Worm (Caenorhabditis elegans) whole organism, L1 larva: ENCODE data around the gene cni-1.

Experiments
- blmp-1 ChIP-seq: fragments of 150-350 bp; optimal IDR thresholded peaks from 2 replicates; lab custom pipeline; 2014; ENCODE audit warnings: missing biosample characterization, missing genetic modification characterization
- ceh-63 ChIP-seq: fragments of 200-800 bp; sonication (Bioruptor generic); optimal IDR thresholded peaks from 2 replicates; lab custom pipeline; 2018; ENCODE audit warnings: mild to moderate bottlenecking, missing genetic modification characterization, missing compliant biosample characterization
- efl-1 ChIP-seq, 4 experiments: fragments of 150-350 bp; optimal IDR thresholded peaks in 3 of 4; peaks in 1 of 4; 1 replicate in 1 of 4; 2 replicates in 3 of 4; lab custom pipeline; 2014; ENCODE audit warnings: missing biosample characterization in 2 of 4, missing genetic modification characterization in 2 of 4, missing genetic modification reagents in 2 of 4
- efl-3 ChIP-seq: fragments of 200-800 bp; sonication (Bioruptor generic); optimal IDR thresholded peaks from 2 replicates; lab custom pipeline; 2018; ENCODE audit warnings: mild to moderate bottlenecking, missing genetic modification characterization, missing compliant biosample characterization
- egl-27 ChIP-seq, 2 experiments: fragments of 150-350 bp in 1 of 2; sonication (generic microtip); optimal IDR thresholded peaks; 3 replicates each; lab custom pipeline; 2017 to 2018; ENCODE audit warnings: missing biosample characterization in 2 of 2, missing genetic modification characterization in 2 of 2, missing genetic modification reagents in 2 of 2
- elt-2 ChIP-seq: sonication (generic microtip); optimal IDR thresholded peaks from 2 replicates; lab custom pipeline; 2016; ENCODE audit warnings: missing genetic modification characterization, mild to moderate bottlenecking, inconsistent platforms, missing compliant biosample characterization, missing genetic modification reagents
- elt-3 ChIP-seq, 6 experiments: fragments of 150-350 bp in 1 of 6; sonication (generic microtip); optimal IDR thresholded peaks; 2 replicates each; lab custom pipeline; 2017 to 2018; ENCODE audit warnings: missing biosample characterization in 6 of 6, missing genetic modification characterization in 6 of 6, inconsistent platforms in 1 of 6
- ets-5 ChIP-seq: fragments of 200-800 bp; sonication (Bioruptor generic); IDR thresholded peaks from 2 replicates; pipeline ENCODE4 v1.3.6; 2022; ENCODE audit warnings: missing genetic modification characterization, missing compliant biosample characterization
- fkh-10 ChIP-seq: sonication (generic microtip); optimal IDR thresholded peaks from 2 replicates; lab custom pipeline; 2017; ENCODE audit warnings: missing biosample characterization, missing genetic modification reagents, missing genetic modification characterization
- fkh-8 ChIP-seq: sonication (generic microtip); optimal IDR thresholded peaks from 2 replicates; lab custom pipeline; 2016; ENCODE audit warnings: mild to moderate bottlenecking, missing genetic modification characterization, missing compliant biosample characterization
- fos-1 ChIP-seq: fragments of 150-350 bp; optimal IDR thresholded peaks from 2 replicates; lab custom pipeline; 2014; ENCODE audit warnings: missing biosample characterization, missing genetic modification characterization
- grh-1 ChIP-seq: fragments of 200-800 bp; sonication (Bioruptor generic); IDR thresholded peaks from 2 replicates; pipeline ENCODE4 v1.3.6; 2022; ENCODE audit warnings: missing genetic modification reagents, missing genetic modification characterization, missing compliant biosample characterization
- hlh-17 ChIP-seq: fragments of 200-800 bp; sonication (Bioruptor generic); optimal IDR thresholded peaks from 2 replicates; lab custom pipeline; 2018; ENCODE audit warnings: missing genetic modification characterization, mild to moderate bottlenecking, missing compliant biosample characterization, moderate library complexity, borderline replicate concordance
- jun-1 ChIP-seq: fragments of 150-350 bp; optimal IDR thresholded peaks from 2 replicates; lab custom pipeline; 2014; ENCODE audit warnings: missing biosample characterization, missing genetic modification reagents, missing genetic modification characterization
- lin-14 ChIP-seq: fragments of 200-800 bp; sonication (Bioruptor generic); optimal IDR thresholded peaks from 2 replicates; lab custom pipeline; 2018; ENCODE audit warnings: mild to moderate bottlenecking, missing genetic modification characterization, moderate library complexity, missing compliant biosample characterization
- lin-35 ChIP-seq, 2 experiments: fragments of 150-350 bp; optimal IDR thresholded peaks; 2 replicates each; lab custom pipeline; 2014; ENCODE audit warnings: missing biosample characterization in 2 of 2, missing genetic modification characterization in 2 of 2, missing genetic modification reagents in 2 of 2
- mab-9 ChIP-seq: fragments of 200-800 bp; sonication (Bioruptor generic); IDR thresholded peaks from 2 replicates; pipeline ENCODE4 v1.3.6; 2022; ENCODE audit warnings: missing genetic modification reagents, missing genetic modification characterization, missing compliant biosample characterization
- nhr-12 ChIP-seq: sonication (generic microtip); optimal IDR thresholded peaks from 2 replicates; lab custom pipeline; 2017; ENCODE audit warnings: missing biosample characterization, missing genetic modification characterization
- nhr-19 ChIP-seq: fragments of 200-800 bp; sonication (Bioruptor generic); conservative IDR thresholded peaks from 2 replicates; pipeline ENCODE4 v1.3.6; 2022; ENCODE audit warnings: missing genetic modification characterization, missing compliant biosample characterization
- nhr-20 ChIP-seq: sonication (generic microtip); optimal IDR thresholded peaks from 2 replicates; lab custom pipeline; 2016; ENCODE audit warnings: mild to moderate bottlenecking, missing genetic modification characterization, missing compliant biosample characterization
- nhr-28 ChIP-seq: fragments of 150-350 bp; optimal IDR thresholded peaks from 2 replicates; lab custom pipeline; 2014; ENCODE audit warnings: missing biosample characterization, missing genetic modification characterization
- nhr-77 ChIP-seq: fragments of 150-350 bp; optimal IDR thresholded peaks from 2 replicates; lab custom pipeline; 2014; ENCODE audit warnings: missing biosample characterization, missing genetic modification characterization
- nhr-90 ChIP-seq: sonication (generic microtip); optimal IDR thresholded peaks from 2 replicates; lab custom pipeline; 2016; ENCODE audit warnings: mild to moderate bottlenecking, missing genetic modification characterization, missing compliant biosample characterization; ENCODE audit not compliant: poor library complexity
- pag-3 ChIP-seq: sonication (generic microtip); optimal IDR thresholded peaks from 2 replicates; lab custom pipeline; 2017; ENCODE audit warnings: missing genetic modification characterization, mild to moderate bottlenecking, missing compliant biosample characterization, antibody characterized with exemption, borderline replicate concordance; ENCODE audit not compliant: insufficient read depth
- pax-3 ChIP-seq: fragments of 200-800 bp; sonication (Bioruptor generic); optimal IDR thresholded peaks from 2 replicates; lab custom pipeline; 2018; ENCODE audit warnings: mild to moderate bottlenecking, missing genetic modification characterization, moderate library complexity, missing compliant biosample characterization
- rnt-1 ChIP-seq: sonication (generic microtip); optimal IDR thresholded peaks from 2 replicates; lab custom pipeline; 2016; ENCODE audit warnings: mild to moderate bottlenecking, missing genetic modification characterization, moderate library complexity, missing compliant biosample characterization
- sup-37 ChIP-seq: fragments of 200-800 bp; sonication (Bioruptor generic); optimal IDR thresholded peaks from 2 replicates; lab custom pipeline; 2018; ENCODE audit warnings: mild to moderate bottlenecking, missing genetic modification characterization, missing compliant biosample characterization
- tbx-2 ChIP-seq: sonication (generic microtip); optimal IDR thresholded peaks from 2 replicates; lab custom pipeline; 2016; ENCODE audit warnings: missing genetic modification characterization, missing compliant biosample characterization
- unc-30 ChIP-seq: sonication (generic microtip); optimal IDR thresholded peaks from 2 replicates; lab custom pipeline; 2017; ENCODE audit warnings: missing biosample characterization, missing genetic modification characterization
- unc-98 ChIP-seq: fragments of 200-800 bp; sonication (Bioruptor generic); IDR thresholded peaks from 2 replicates; pipeline ENCODE4 v1.3.6; 2022; ENCODE audit warnings: missing genetic modification characterization, missing compliant biosample characterization
- xbp-1 ChIP-seq: sonication (generic microtip); optimal IDR thresholded peaks from 2 replicates; lab custom pipeline; 2016; ENCODE audit warnings: missing genetic modification characterization, missing compliant biosample characterization
- zip-4 ChIP-seq: fragments of 200-800 bp; sonication (Bioruptor generic); optimal IDR thresholded peaks from 2 replicates; lab custom pipeline; 2018; ENCODE audit warnings: mild to moderate bottlenecking, missing genetic modification characterization, moderate library complexity, missing compliant biosample characterization

cni-1 gene

ce11 chrV:13162885-13163284 is 17.2 kb upstream of the cni-1 start (continued):
- TF ChIP-seq pax-3 (tag; lab: Kevin White, UChicago) (no peak), nhr-90 (tag; lab: Kevin White, UChicago) (peak; percentile 43), pag-3 (no peak), nhr-12 (tag; lab: Kevin White, UChicago) (no peak), hlh-17 (GFP tag; lab: Kevin White, UChicago) (no peak), egl-27 (tag; optimal IDR thresholded peaks at IDR 0.05; lab: Kevin White, UChicago) (no peak), unc-30 (tag; lab: Kevin White, UChicago) (no peak), nhr-19 (GFP tag; lab: Robert Waterston, UW) (peak; percentile 26)

DNA sequence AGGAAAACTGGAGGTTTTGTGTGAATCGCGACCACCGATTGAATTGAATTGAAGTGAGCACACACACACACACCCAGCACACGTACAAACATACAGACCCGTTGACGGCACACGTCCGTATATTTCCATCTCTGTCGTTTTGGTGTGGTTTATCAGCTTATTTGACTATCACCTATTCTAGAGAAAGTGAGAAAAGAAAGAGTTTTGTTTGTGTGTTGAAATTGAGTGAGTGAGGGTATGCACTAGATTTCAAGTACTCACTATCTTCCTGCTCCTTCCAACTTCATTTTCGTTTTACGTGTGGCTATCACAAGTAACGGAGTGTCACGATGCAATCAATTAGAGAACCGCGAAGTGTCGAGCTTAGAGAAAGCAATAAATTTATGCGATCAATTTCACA is 16.3 kb upstream of the cni-1 start:
- TF ChIP-seq efl-1 (optimal IDR thresholded peaks at IDR 0.05; lab: Kevin White, UChicago) (no peak), efl-1 (GFP tag; optimal IDR thresholded peaks at IDR 0.05 in 1 of 2; lab: Kevin White, UChicago) (peak in 1 of 2 experiments; percentile 12), mab-9 (no peak), ets-5 (no peak), nhr-20 (peak; percentile 15), tbx-2 (tag; lab: Kevin White, UChicago) (no peak), lin-14 (GFP tag; lab: Kevin White, UChicago) (peak; percentile 6), zip-4 (GFP tag; lab: Kevin White, UChicago) (no peak), lin-35 (GFP tag; optimal IDR thresholded peaks at IDR 0.05; lab: Kevin White, UChicago) (peak in 1 of 2 experiments; percentile 34), jun-1 (tag; lab: Kevin White, UChicago) (peak; percentile 11), pax-3 (tag; lab: Kevin White, UChicago) (peak; percentile 54), fkh-8 (tag; lab: Kevin White, UChicago) (no peak), unc-98 (GFP tag; lab: Robert Waterston, UW) (no peak), fkh-10 (no peak), ceh-63 (GFP tag; lab: Kevin White, UChicago) (no peak), elt-2 (tag; lab: Kevin White, UChicago) (peak; percentile 60), blmp-1 (no peak), xbp-1 (tag; lab: Kevin White, UChicago) (no peak)
- TF ChIP-seq, all 84 proteins: peak for 7

DNA sequence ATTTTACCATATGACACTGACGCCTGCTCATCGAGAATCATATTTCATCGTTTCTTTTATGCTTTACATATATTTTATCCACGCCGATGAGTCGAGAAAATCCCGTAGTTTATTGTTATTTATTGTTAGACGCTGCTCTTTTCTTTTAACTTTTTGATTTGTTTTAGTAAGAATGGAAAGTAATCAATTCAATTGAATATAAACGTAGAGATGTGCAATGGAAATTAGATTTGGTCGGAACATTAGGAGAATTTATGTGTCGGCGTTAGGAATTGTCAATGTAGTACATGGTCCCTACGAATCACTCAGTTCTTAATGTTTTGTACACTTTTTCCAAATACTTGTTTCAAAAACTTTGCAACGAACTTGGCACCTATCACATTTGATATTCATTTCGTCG is 14.9 kb upstream of the cni-1 start:
- peak; percentile 76 for TF ChIP-seq fkh-10
- no peak for TF ChIP-seq rnt-1
- TF ChIP-seq lin-14 (GFP tag; lab: Kevin White, UChicago) = peak; percentile 27
- no peak for TF ChIP-seq nhr-77

DNA sequence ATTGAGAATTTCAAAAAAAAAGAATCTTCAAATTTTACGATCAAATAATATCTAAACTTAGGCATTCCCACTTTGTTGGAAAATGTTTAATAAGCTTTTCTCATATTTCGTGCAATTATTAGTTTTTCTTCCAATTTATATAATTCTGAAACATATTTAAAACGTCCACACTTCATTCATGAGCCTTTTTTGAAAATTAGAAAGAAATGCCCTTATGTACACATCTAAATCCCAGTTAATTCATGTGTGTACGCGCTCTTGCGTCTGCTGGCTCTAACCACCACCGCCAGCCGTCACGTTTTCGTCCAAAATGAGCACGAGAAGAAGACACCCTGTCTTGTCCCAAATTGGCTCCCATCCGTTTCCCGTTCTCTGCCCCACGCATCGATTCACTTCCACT is 13.5 kb upstream of the cni-1 start:
- peak; percentile 60 for TF ChIP-seq lin-14 (GFP tag; lab: Kevin White, UChicago)
- no peak for TF ChIP-seq rnt-1

- peak; percentile 21 for TF ChIP-seq blmp-1
- TF ChIP-seq lin-14 (GFP tag; lab: Kevin White, UChicago) = peak; percentile 40
- TF ChIP-seq efl-3 = no peak
Measured at ce11 chrV:13170497-13170896, 9.6 kb upstream of the cni-1 start.

DNA sequence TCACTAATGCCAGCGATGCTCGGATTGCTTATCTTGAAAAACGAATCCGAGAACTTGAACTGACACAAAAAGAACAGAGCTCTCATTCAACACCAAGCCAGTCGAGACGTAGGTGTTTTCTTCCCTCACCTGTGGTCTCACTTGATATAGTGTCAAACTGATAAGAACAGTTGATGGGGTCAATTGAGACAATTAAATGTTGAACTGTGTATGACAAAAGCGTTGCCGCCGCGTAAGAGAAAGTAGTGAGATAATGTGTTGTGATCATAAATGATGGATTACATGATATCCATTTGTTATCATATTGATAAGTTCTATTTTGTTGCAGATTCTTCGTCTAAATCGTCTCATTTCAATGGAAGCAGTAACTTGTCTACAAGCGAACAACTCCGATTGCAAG is 6.4 kb upstream of the cni-1 start:
- TF ChIP-seq nhr-28 (no peak), egl-27 (tag; optimal IDR thresholded peaks at IDR 0.05; lab: Kevin White, UChicago) (no peak), elt-3 (tag; optimal IDR thresholded peaks at IDR 0.05; lab: Kevin White, UChicago) (peak in 5 of 6 experiments; percentile 34 to 86 (median 76)), hlh-17 (GFP tag; lab: Kevin White, UChicago) (no peak), jun-1 (tag; lab: Kevin White, UChicago) (no peak), sup-37 (no peak), efl-1 (optimal IDR thresholded peaks at IDR 0.05; lab: Kevin White, UChicago) (no peak), efl-1 (GFP tag; optimal IDR thresholded peaks at IDR 0.05 in 1 of 2; lab: Kevin White, UChicago) (no peak), fos-1 (no peak), grh-1 (GFP tag; lab: Robert Waterston, UW) (0 out of 2 replicates have a peak, but pooled peaks have one; percentile 17), blmp-1 (peak; percentile 93)
